Fruit fly (Drosophila melanogaster): ENCODE data around the gene Ude.

Ude gene

dm6 chr3R:24810844-24811625 lies 11.6 kb upstream of the Ude start (continued):
- no peak for TF ChIP-seq BEAF-32 (GFP tag; optimal IDR thresholded peaks at IDR 0.05)
- peak; percentile 87 for TF ChIP-seq Dek (tag; optimal IDR thresholded peaks at IDR 0.05)
- TF ChIP-seq CG15269 (tag; optimal IDR thresholded peaks at IDR 0.05), result peak; percentile 95
- peak; percentile 80 for TF ChIP-seq maf-S (GFP tag; optimal IDR thresholded peaks at IDR 0.05)
- peak; percentile 81 for TF ChIP-seq CG43689 (GFP tag; IDR thresholded peaks at IDR 0.05)
- TF ChIP-seq Med (GFP tag), result peak; percentile 99
- peak; percentile 76; the same call in 2 of the 3 replicates for TF ChIP-seq CG11560 (tag; IDR thresholded peaks at IDR 0.05)
- peak; percentile 77 for TF ChIP-seq ttk (GFP tag; IDR thresholded peaks at IDR 0.05)
- TF ChIP-seq prd (optimal IDR thresholded peaks at IDR 0.05), result no peak
- peak; percentile 86 for TF ChIP-seq prd (GFP tag; IDR thresholded peaks at IDR 0.05)
- TF ChIP-seq CG7839 (tag; optimal IDR thresholded peaks at IDR 0.05), result peak; percentile 92
- TF ChIP-seq nmo (GFP tag; optimal IDR thresholded peaks at IDR 0.05), result peak; percentile 88
- peak; percentile 68 for TF ChIP-seq CG10147 (GFP tag; optimal IDR thresholded peaks at IDR 0.05)
- no peak for TF ChIP-seq pan (optimal IDR thresholded peaks at IDR 0.05)
- peak in 1 of 2 experiments; percentile 93 for TF ChIP-seq pan (GFP tag; optimal IDR thresholded peaks at IDR 0.05 in 1 of 2, IDR thresholded peaks at IDR 0.05 in 1 of 2)
- peak; percentile 89 for TF ChIP-seq Oli (tag; optimal IDR thresholded peaks at IDR 0.05)
- TF ChIP-seq gsb (GFP tag; IDR thresholded peaks at IDR 0.05), result peak; percentile 87
- peak; percentile 85 for TF ChIP-seq salm (tag; optimal IDR thresholded peaks at IDR 0.05)
- peak; percentile 76 for TF ChIP-seq CG9437 (GFP tag; optimal IDR thresholded peaks at IDR 0.05)
- no peak for TF ChIP-seq Bgb (GFP tag; IDR thresholded peaks at IDR 0.05; ENCODE audit: partially characterized antibody)
- peak; percentile 77 for TF ChIP-seq shn (GFP tag; optimal IDR thresholded peaks at IDR 0.05)
- TF ChIP-seq gcm2 (GFP tag; optimal IDR thresholded peaks at IDR 0.05), result peak; percentile 78
- peak; percentile 75 for TF ChIP-seq peb (GFP tag; IDR thresholded peaks at IDR 0.05)
- TF ChIP-seq CrebB (tag; optimal IDR thresholded peaks at IDR 0.05), result peak; percentile 87
- no peak for TF ChIP-seq Doc3 (GFP tag; IDR thresholded peaks at IDR 0.05; ENCODE audit: partially characterized antibody)
- no peak for TF ChIP-seq CG6254 (GFP tag; optimal IDR thresholded peaks at IDR 0.05)
- TF ChIP-seq Dll (GFP tag; IDR thresholded peaks at IDR 0.05; ENCODE audit: partially characterized antibody), result no peak
- peak; percentile 84 for TF ChIP-seq CG4820 (GFP tag; optimal IDR thresholded peaks at IDR 0.05)
- TF ChIP-seq CG8359 (GFP tag; optimal IDR thresholded peaks at IDR 0.05; ENCODE audit: borderline replicate concordance), result no peak
- TF ChIP-seq CG5245 (GFP tag; optimal IDR thresholded peaks at IDR 0.05), result peak; percentile 87
- TF ChIP-seq phol (tag; optimal IDR thresholded peaks at IDR 0.05), result peak; percentile 82
- no peak for TF ChIP-seq br (optimal IDR thresholded peaks at IDR 0.05)
- TF ChIP-seq nom (GFP tag; optimal IDR thresholded peaks at IDR 0.05), result peak; percentile 19
- no peak for TF ChIP-seq CG7963 (GFP tag; IDR thresholded peaks at IDR 0.05; ENCODE audit: partially characterized antibody)
- peak; percentile 47; the same call in 1 of the 2 replicates for TF ChIP-seq Dip2 (GFP tag; IDR thresholded peaks at IDR 0.05)
- TF ChIP-seq chm (GFP tag; IDR thresholded peaks at IDR 0.05), result peak; percentile 90
- no peak for TF ChIP-seq pros (GFP tag; optimal IDR thresholded peaks at IDR 0.05)
- TF ChIP-seq CG7786 (GFP tag; optimal IDR thresholded peaks at IDR 0.05), result peak; percentile 92
- peak; percentile 27 for TF ChIP-seq trem (tag; optimal IDR thresholded peaks at IDR 0.05)
- TF ChIP-seq dpn (GFP tag; optimal IDR thresholded peaks at IDR 0.05), result peak; percentile 84 to 93
- peak; percentile 76 for TF ChIP-seq CG4854 (GFP tag; optimal IDR thresholded peaks at IDR 0.05)
- peak; percentile 25 for TF ChIP-seq NC2α (GFP tag; optimal IDR thresholded peaks at IDR 0.05)
- TF ChIP-seq CG3281 (GFP tag; optimal IDR thresholded peaks at IDR 0.05), result peak; percentile 88
- peak; percentile 72 for TF ChIP-seq CG1024 (GFP tag; IDR thresholded peaks at IDR 0.05)
- TF ChIP-seq stc (GFP tag; IDR thresholded peaks at IDR 0.05), result peak; percentile 85
- peak; percentile 92 for TF ChIP-seq Hmr (GFP tag; optimal IDR thresholded peaks at IDR 0.05)
- TF ChIP-seq slou (GFP tag; optimal IDR thresholded peaks at IDR 0.05), result peak; percentile 47
- peak; percentile 90 for TF ChIP-seq ase (GFP tag; IDR thresholded peaks at IDR 0.05)
- TF ChIP-seq CG8281 (tag; optimal IDR thresholded peaks at IDR 0.05), result peak; percentile 73

Data from whole organism, embryonic.